Fruit fly (Drosophila melanogaster) S2 (cell line): ENCODE measurements around the gene pie.

ENCODE experiments used
- CG8478 ChIP-seq: fragments of >200 bp; optimal IDR thresholded peaks from 2 replicates; lab custom pipeline; 2018
- CTCF ChIP-seq, 2 experiments: fragments of >200 bp; optimal IDR thresholded peaks; 2 replicates each; lab custom pipeline; 2018

DNA sequence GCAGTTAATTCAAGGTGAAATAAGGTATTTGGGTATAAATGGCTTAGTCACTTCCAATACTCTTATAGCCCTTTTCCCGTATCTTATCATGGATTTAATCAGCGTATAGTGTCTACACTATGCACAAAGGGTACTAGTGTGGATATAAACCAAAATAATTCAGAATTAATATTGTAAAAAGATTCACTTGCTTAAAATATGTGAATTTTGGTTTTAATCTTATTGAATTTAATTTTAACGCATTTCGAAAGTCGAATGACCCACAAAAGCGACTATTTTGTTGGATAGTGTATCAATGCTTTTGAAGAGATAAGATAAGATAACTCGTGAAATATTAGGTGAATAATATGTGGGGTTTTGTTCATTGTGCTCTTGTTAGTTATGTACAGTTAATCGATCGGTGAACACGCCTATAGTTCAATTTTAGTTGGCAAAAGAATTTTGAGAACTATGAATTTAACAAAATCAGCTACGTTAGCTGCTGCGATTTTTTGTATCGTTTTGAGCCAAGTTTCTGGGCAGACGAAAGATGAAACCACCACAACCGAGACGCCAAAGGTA is 40.6 kb downstream of the pie start, which contains the start of gene CG5096:
- TF ChIP-seq CG8478 (lab: Kevin White, UChicago) (no peak), CTCF (optimal IDR thresholded peaks at IDR 0.05; lab: Kevin White, UChicago) (no peak)
